Fruit fly (Drosophila melanogaster) whole organism, wandering third instar larva: ENCODE results near the gene CG34290.

ENCODE experiments used
- Dif ChIP-seq: fragments of 200-275, 200-300 bp; sonication (Bioruptor generic); optimal IDR thresholded peaks from 2 replicates; lab custom pipeline; 2018; ENCODE audit warnings: missing biosample characterization, missing genetic modification characterization; ENCODE audit not compliant: partially characterized antibody
- GATAd ChIP-seq: sonication (Bioruptor generic); optimal IDR thresholded peaks from 2 replicates; lab custom pipeline; 2016; ENCODE audit warnings: missing biosample characterization, missing genetic modification characterization
- Hnf4 ChIP-seq: fragments of 200-800 bp; sonication (Bioruptor generic); optimal IDR thresholded peaks from 2 replicates; lab custom pipeline; 2016; ENCODE audit warnings: missing biosample characterization, mild to moderate bottlenecking, missing genetic modification characterization
- Hr78 ChIP-seq: fragments of >200 bp; optimal IDR thresholded peaks from 2 replicates; lab custom pipeline; 2017; ENCODE audit warnings: missing biosample characterization, missing genetic modification characterization
- Hr83 ChIP-seq: fragments of 200-300 bp; sonication (Bioruptor generic); optimal IDR thresholded peaks from 2 replicates; lab custom pipeline; 2016; ENCODE audit warnings: missing biosample characterization, mild to moderate bottlenecking, missing genetic modification characterization, moderate library complexity; ENCODE audit not compliant: poor library complexity, severe bottlenecking
- Sp1 ChIP-seq: fragments of 200-800 bp; sonication (Bioruptor generic); optimal IDR thresholded peaks from 3 replicates; lab custom pipeline; 2019; ENCODE audit warnings: missing biosample characterization, mild to moderate bottlenecking, missing genetic modification characterization, moderate library complexity
- Vsx2 ChIP-seq: fragments of 200-300, 225-300 bp; sonication (Bioruptor generic); optimal IDR thresholded peaks from 2 replicates; lab custom pipeline; 2018; ENCODE audit warnings: missing biosample characterization, missing genetic modification characterization; ENCODE audit not compliant: partially characterized antibody
- br ChIP-seq: fragments of 200-800 bp; sonication (Bioruptor generic); optimal IDR thresholded peaks from 2 replicates; lab custom pipeline; 2016; ENCODE audit warnings: missing biosample characterization, missing genetic modification characterization
- h ChIP-seq: fragments of 200-800 bp; sonication (Bioruptor generic); optimal IDR thresholded peaks from 3 replicates; lab custom pipeline; 2016; ENCODE audit warnings: missing biosample characterization, mild to moderate bottlenecking, missing genetic modification characterization
- jim ChIP-seq: fragments of 175-275, 200-325 bp; sonication (Bioruptor generic); optimal IDR thresholded peaks from 2 replicates; lab custom pipeline; 2016; ENCODE audit warnings: missing biosample characterization, mild to moderate bottlenecking, missing genetic modification characterization
- lola ChIP-seq: fragments of >200 bp; optimal IDR thresholded peaks from 2 replicates; lab custom pipeline; 2017; ENCODE audit warnings: missing biosample characterization, missing genetic modification characterization
- sv ChIP-seq: fragments of 200-800 bp; sonication (Bioruptor generic); optimal IDR thresholded peaks from 3 replicates; lab custom pipeline; 2016; ENCODE audit warnings: missing biosample characterization, missing genetic modification characterization
- tai ChIP-seq: sonication (Bioruptor generic); optimal IDR thresholded peaks from 2 replicates; lab custom pipeline; 2016; ENCODE audit warnings: missing biosample characterization, missing genetic modification characterization

dm6 chr3R:24282567-24283324, 6.9 kb downstream of the CG34290 start:
- TF ChIP-seq Sp1 (GFP tag; lab: Kevin White, UChicago) (no peak), tai (GFP tag; lab: Kevin White, UChicago) (no peak), br (GFP tag; lab: Kevin White, UChicago) (no peak), Hr83 (GFP tag; lab: Kevin White, UChicago) (no peak), sv (GFP tag; lab: Kevin White, UChicago) (no peak), Dif (GFP tag; lab: Kevin White, UChicago) (no peak), Vsx2 (GFP tag; lab: Kevin White, UChicago) (no peak), Hr78 (no peak), h (no peak), lola (no peak), jim (no peak), Hnf4 (no peak), GATAd (no peak)
